Fruit fly (Drosophila melanogaster): ENCODE measurements around the gene Ccp84Af.

dm6 chr3R:6640932-6641331 is 49.1 kb downstream of the Ccp84Af start, which contains the start of gene CG31286:
- no peak for TF ChIP-seq Sin3A (optimal IDR thresholded peaks at IDR 0.05)
- no peak for TF ChIP-seq Myc (optimal IDR thresholded peaks at IDR 0.05)
- TF ChIP-seq h (optimal IDR thresholded peaks at IDR 0.05): no peak
- no peak for TF ChIP-seq insv (optimal IDR thresholded peaks at IDR 0.05)
- no peak for TF ChIP-seq psq (optimal IDR thresholded peaks at IDR 0.05)
